Fruit fly (Drosophila melanogaster) whole organism, embryonic: ENCODE results near the gene Or7a.
A peak's percentile ranks its signal among the peaks of the same experiment; 100 is the strongest.

ENCODE experiments used
- CG10431 ChIP-seq: fragments of 200-800 bp; sonication (Bioruptor generic); optimal IDR thresholded peaks from 3 replicates; lab custom pipeline; 2018; ENCODE audit warnings: missing biosample characterization, mild to moderate bottlenecking, missing genetic modification characterization
- CG11085 ChIP-seq: fragments of 200-800 bp; sonication (Bioruptor generic); IDR thresholded peaks from 2 replicates; pipeline ENCODE4 v1.3.6; 2022; ENCODE audit warnings: missing biosample characterization, missing genetic modification characterization
- CG11504 ChIP-seq: fragments of 200-800 bp; sonication (Bioruptor generic); optimal IDR thresholded peaks from 3 replicates; lab custom pipeline; 2019; ENCODE audit warnings: missing biosample characterization, mild to moderate bottlenecking, missing genetic modification characterization, moderate library complexity
- CG12236 ChIP-seq: fragments of 200-800 bp; sonication (Bioruptor generic); optimal IDR thresholded peaks from 2 replicates; lab custom pipeline; 2016; ENCODE audit warnings: missing biosample characterization, missing genetic modification characterization
- CG13287 ChIP-seq: fragments of 200-800 bp; sonication (Bioruptor generic); IDR thresholded peaks from 2 replicates; pipeline ENCODE4 v1.3.6; 2022; ENCODE audit warnings: missing biosample characterization, missing genetic modification characterization; ENCODE audit not compliant: partially characterized antibody
- CG14014 ChIP-seq: fragments of 200-800 bp; sonication (Bioruptor generic); IDR thresholded peaks from 2 replicates; pipeline ENCODE4 v1.3.6; 2022; ENCODE audit warnings: missing biosample characterization, missing genetic modification characterization
- CG1602 ChIP-seq: fragments of 200-800 bp; sonication (Bioruptor generic); optimal IDR thresholded peaks from 3 replicates; lab custom pipeline; 2016; ENCODE audit warnings: missing biosample characterization, missing genetic modification characterization
- CG17328 ChIP-seq: fragments of 200-800 bp; sonication (Bioruptor generic); IDR thresholded peaks from 2 replicates; pipeline ENCODE4 v1.3.6; 2022; ENCODE audit warnings: missing biosample characterization, missing genetic modification characterization
- CG17385 ChIP-seq: fragments of 200-800 bp; sonication (Bioruptor generic); optimal IDR thresholded peaks from 3 replicates; lab custom pipeline; 2018; ENCODE audit warnings: missing biosample characterization, mild to moderate bottlenecking, missing genetic modification characterization
- CG17912 ChIP-seq: fragments of 200-800 bp; sonication (Bioruptor generic); optimal IDR thresholded peaks from 2 replicates; lab custom pipeline; 2018; ENCODE audit warnings: missing biosample characterization, mild to moderate bottlenecking, missing genetic modification characterization
- CG18599 ChIP-seq: fragments of 200-800 bp; sonication (Bioruptor generic); optimal IDR thresholded peaks from 3 replicates; lab custom pipeline; 2017; ENCODE audit warnings: missing biosample characterization, missing genetic modification characterization, mild to moderate bottlenecking, moderate library complexity, missing genetic modification reagents
- CG2116 ChIP-seq: fragments of 200-800 bp; sonication (Bioruptor generic); optimal IDR thresholded peaks from 3 replicates; lab custom pipeline; 2018; ENCODE audit warnings: missing biosample characterization, mild to moderate bottlenecking, missing genetic modification characterization
- CG2120 ChIP-seq: fragments of 200-800 bp; sonication (Bioruptor generic); optimal IDR thresholded peaks from 3 replicates; lab custom pipeline; 2016; ENCODE audit warnings: missing biosample characterization, missing genetic modification characterization
- CG2202 ChIP-seq: fragments of 200-800 bp; sonication (Bioruptor generic); optimal IDR thresholded peaks from 2 replicates; lab custom pipeline; 2018; ENCODE audit warnings: missing biosample characterization, mild to moderate bottlenecking, missing genetic modification characterization
- CG2875 ChIP-seq: fragments of 200-800 bp; sonication (Bioruptor generic); optimal IDR thresholded peaks from 2 replicates; lab custom pipeline; 2017; ENCODE audit warnings: missing biosample characterization, mild to moderate bottlenecking, missing genetic modification characterization, missing genetic modification reagents
- CG31224 ChIP-seq: fragments of 200-800 bp; sonication (Bioruptor generic); IDR thresholded peaks from 2 replicates; pipeline ENCODE4 v1.3.6; 2022; ENCODE audit warnings: missing biosample characterization, missing genetic modification characterization
- CG34224 ChIP-seq: fragments of 200-800 bp; sonication (Bioruptor generic); IDR thresholded peaks from 3 replicates; pipeline ENCODE4 v1.3.6; 2022; ENCODE audit warnings: missing biosample characterization, missing genetic modification characterization; ENCODE audit not compliant: partially characterized antibody
- CG3995 ChIP-seq: fragments of 200-800 bp; sonication (Bioruptor generic); optimal IDR thresholded peaks from 3 replicates; lab custom pipeline; 2016; ENCODE audit warnings: missing biosample characterization, missing genetic modification characterization
- CG43689 ChIP-seq: fragments of 200-800 bp; sonication (Bioruptor generic); IDR thresholded peaks from 2 replicates; pipeline ENCODE4 v1.3.6; 2022; ENCODE audit warnings: missing biosample characterization, missing genetic modification characterization
- CG6175 ChIP-seq: fragments of 200-800 bp; sonication (Bioruptor generic); IDR thresholded peaks from 3 replicates; pipeline ENCODE4 v1.3.6; 2022; ENCODE audit warnings: missing biosample characterization, missing genetic modification characterization
- CG8281 ChIP-seq: fragments of 200-800 bp; sonication (Bioruptor generic); optimal IDR thresholded peaks from 2 replicates; lab custom pipeline; 2018; ENCODE audit warnings: missing biosample characterization, mild to moderate bottlenecking, missing genetic modification characterization, moderate library complexity
- CG9932 ChIP-seq: fragments of 200-800 bp; sonication (Bioruptor generic); IDR thresholded peaks from 2 replicates; pipeline ENCODE4 v1.3.6; 2022; ENCODE audit warnings: missing biosample characterization, missing genetic modification characterization
- Camta ChIP-seq: fragments of 200-800 bp; sonication (Bioruptor generic); optimal IDR thresholded peaks from 2 replicates; lab custom pipeline; 2016; ENCODE audit warnings: missing biosample characterization, missing genetic modification characterization
- Dip3 ChIP-seq: fragments of 200-800 bp; sonication (Bioruptor generic); optimal IDR thresholded peaks from 3 replicates; lab custom pipeline; 2016; ENCODE audit warnings: missing biosample characterization, missing genetic modification characterization
- E2f2 ChIP-seq: fragments of 200-800 bp; sonication (Bioruptor generic); IDR thresholded peaks from 2 replicates; pipeline ENCODE4 v1.3.6; 2022; ENCODE audit warnings: missing biosample characterization, missing genetic modification characterization
- Hr51 ChIP-seq, 2 experiments: fragments of 200-800 bp; sonication (Bioruptor generic); optimal IDR thresholded peaks; 2 replicates in 1 of 2; 3 replicates in 1 of 2; lab custom pipeline; 2016 to 2018; ENCODE audit warnings: missing biosample characterization in 2 of 2, missing genetic modification characterization in 2 of 2, mild to moderate bottlenecking in 1 of 2, moderate library complexity in 1 of 2
- MTF-1 ChIP-seq: fragments of 200-800 bp; sonication (Bioruptor generic); optimal IDR thresholded peaks from 2 replicates; lab custom pipeline; 2018; ENCODE audit warnings: missing biosample characterization, mild to moderate bottlenecking, missing genetic modification characterization, borderline replicate concordance
- Nf-YA ChIP-seq: fragments of 200-800 bp; sonication (Bioruptor generic); IDR thresholded peaks from 2 replicates; pipeline ENCODE4 v1.3.6; 2022; ENCODE audit warnings: missing biosample characterization, missing genetic modification characterization
- Optix ChIP-seq: fragments of 200-800 bp; sonication (Bioruptor generic); IDR thresholded peaks from 3 replicates; pipeline ENCODE4 v1.3.6; 2022; ENCODE audit warnings: missing biosample characterization, missing genetic modification characterization
- Ssrp ChIP-seq: fragments of 200-800 bp; sonication (Bioruptor generic); optimal IDR thresholded peaks from 2 replicates; lab custom pipeline; 2018; ENCODE audit warnings: missing biosample characterization, mild to moderate bottlenecking, missing genetic modification characterization, moderate library complexity
- Stat92E ChIP-seq, 3 experiments: fragments of >200 bp in 2 of 3; fragments of 200-800 bp in 1 of 3; sonication (Bioruptor generic) in 1 of 3; optimal IDR thresholded peaks; 2 replicates each; lab custom pipeline; 2017 to 2019; ENCODE audit warnings: missing biosample characterization in 3 of 3, missing genetic modification characterization in 3 of 3, mild to moderate bottlenecking in 1 of 3, moderate library complexity in 1 of 3
- ap ChIP-seq: fragments of 200-800 bp; sonication (Bioruptor generic); IDR thresholded peaks from 2 replicates; pipeline ENCODE4 v1.3.6; 2022; ENCODE audit warnings: missing biosample characterization, missing genetic modification characterization
- ash1 ChIP-seq: fragments of 200-800 bp; sonication (Bioruptor generic); optimal IDR thresholded peaks from 2 replicates; lab custom pipeline; 2018; ENCODE audit warnings: missing biosample characterization, mild to moderate bottlenecking, missing genetic modification characterization
- ci ChIP-seq: fragments of 200-800 bp; sonication (Bioruptor generic); IDR thresholded peaks from 3 replicates; pipeline ENCODE4 v1.3.6; 2022; ENCODE audit warnings: missing biosample characterization, missing genetic modification characterization
- disco-r ChIP-seq: fragments of 200-800 bp; sonication (Bioruptor generic); optimal IDR thresholded peaks from 2 replicates; lab custom pipeline; 2016; ENCODE audit warnings: missing biosample characterization, missing genetic modification characterization
- esg ChIP-seq: fragments of 200-800 bp; sonication (Bioruptor generic); conservative IDR thresholded peaks from 2 replicates; pipeline ENCODE4 v1.3.6; 2022; ENCODE audit warnings: missing biosample characterization, missing genetic modification characterization
- exex ChIP-seq: fragments of 200-800 bp; sonication (Bioruptor generic); optimal IDR thresholded peaks from 4 replicates; lab custom pipeline; 2018; ENCODE audit warnings: missing biosample characterization, mild to moderate bottlenecking, missing genetic modification characterization, moderate library complexity
- gro ChIP-seq: fragments of 200-800 bp; sonication (Bioruptor generic); optimal IDR thresholded peaks from 2 replicates; lab custom pipeline; 2016; ENCODE audit warnings: missing biosample characterization, missing genetic modification characterization
- gsb ChIP-seq: fragments of 200-800 bp; sonication (Bioruptor generic); IDR thresholded peaks from 2 replicates; pipeline ENCODE4 v1.3.6; 2022; ENCODE audit warnings: missing biosample characterization, missing genetic modification characterization
- gsb-n ChIP-seq: fragments of 200-800 bp; sonication (Bioruptor generic); optimal IDR thresholded peaks from 3 replicates; lab custom pipeline; 2018; ENCODE audit warnings: missing biosample characterization, mild to moderate bottlenecking, missing genetic modification characterization
- h ChIP-seq: fragments of >200 bp; optimal IDR thresholded peaks from 2 replicates; lab custom pipeline; 2017
- insv ChIP-seq, 2 experiments: fragments of 200-800 bp; sonication (Bioruptor generic); optimal IDR thresholded peaks; 3 replicates each; lab custom pipeline; 2016 to 2018; ENCODE audit warnings: missing biosample characterization in 2 of 2, missing genetic modification characterization in 2 of 2
- jumu ChIP-seq: fragments of 200-800 bp; sonication (Bioruptor generic); optimal IDR thresholded peaks from 3 replicates; lab custom pipeline; 2016; ENCODE audit warnings: missing biosample characterization, missing genetic modification characterization
- kni ChIP-seq: fragments of 200-800 bp; sonication (Bioruptor generic); optimal IDR thresholded peaks from 3 replicates; lab custom pipeline; 2017; ENCODE audit warnings: mild to moderate bottlenecking, missing biosample characterization, missing genetic modification reagents, missing genetic modification characterization
- knrl ChIP-seq: fragments of 200-800 bp; sonication (Bioruptor generic); IDR thresholded peaks from 3 replicates; pipeline ENCODE4 v1.3.6; 2022; ENCODE audit warnings: missing biosample characterization, missing genetic modification characterization; ENCODE audit not compliant: partially characterized antibody
- tll ChIP-seq, 2 experiments: fragments of 200-800 bp in 1 of 2; fragments of >200 bp in 1 of 2; sonication (Bioruptor generic) in 1 of 2; optimal IDR thresholded peaks; 2 replicates each; lab custom pipeline; 2017 to 2019; ENCODE audit warnings: missing biosample characterization in 2 of 2, missing genetic modification characterization in 2 of 2, mild to moderate bottlenecking in 1 of 2, moderate library complexity in 1 of 2
- toy ChIP-seq: fragments of 200-800 bp; sonication (Bioruptor generic); IDR thresholded peaks from 2 replicates; pipeline ENCODE4 v1.3.6; 2022; ENCODE audit warnings: missing biosample characterization, missing genetic modification characterization
- tup ChIP-seq: fragments of 200-800 bp; sonication (Bioruptor generic); optimal IDR thresholded peaks from 2 replicates; lab custom pipeline; 2016; ENCODE audit warnings: missing biosample characterization, mild to moderate bottlenecking, missing genetic modification characterization, moderate library complexity
- usp ChIP-seq: fragments of >200 bp; optimal IDR thresholded peaks from 2 replicates; lab custom pipeline; 2017; ENCODE audit warnings: missing biosample characterization, missing genetic modification characterization
- zen ChIP-seq: fragments of 200-800 bp; sonication (Bioruptor generic); optimal IDR thresholded peaks from 3 replicates; lab custom pipeline; 2018; ENCODE audit warnings: missing biosample characterization, mild to moderate bottlenecking, missing genetic modification characterization, moderate library complexity

Gene Or7a

dm6 chrX:8196598-8197228 lies 31.2 kb upstream of the Or7a start (continued):
- TF ChIP-seq gsb (GFP tag; lab: Robert Waterston, UW) (0 out of 2 replicates have a peak, but pooled peaks have one; percentile 17), tup (no peak), Hr51 (GFP tag; optimal IDR thresholded peaks at IDR 0.05; lab: Kevin White, UChicago) (peak in 1 of 2 experiments; percentile 57), h (lab: Kevin White, UChicago) (no peak), insv (GFP tag; optimal IDR thresholded peaks at IDR 0.05; lab: Kevin White, UChicago) (no peak), Optix (peak; percentile 63; the same call in 2 of the 3 replicates), CG34224 (GFP tag; lab: Robert Waterston, UW) (no peak), tll (GFP tag; optimal IDR thresholded peaks at IDR 0.05; lab: Kevin White, UChicago) (no peak), jumu (no peak), CG14014 (GFP tag; lab: Robert Waterston, UW) (peak; percentile 57; the same call in 1 of the 2 replicates), disco-r (GFP tag; lab: Kevin White, UChicago) (no peak), gro (GFP tag; lab: Kevin White, UChicago) (no peak), CG3995 (GFP tag; lab: Kevin White, UChicago) (no peak), MTF-1 (no peak), CG31224 (GFP tag; lab: Robert Waterston, UW) (no peak), Dip3 (GFP tag; lab: Kevin White, UChicago) (no peak), Stat92E (GFP tag; optimal IDR thresholded peaks at IDR 0.05; lab: Kevin White, UChicago) (no peak), CG2875 (peak; percentile 24), CG13287 (GFP tag; lab: Robert Waterston, UW) (no peak), knrl (GFP tag; lab: Robert Waterston, UW) (no peak), CG6175 (GFP tag; lab: Robert Waterston, UW) (no peak), CG12236 (GFP tag; lab: Kevin White, UChicago) (no peak), CG43689 (GFP tag; lab: Robert Waterston, UW) (peak; percentile 53; the same call in 1 of the 2 replicates), ci (GFP tag; lab: Robert Waterston, UW) (peak; percentile 77), CG11085 (GFP tag; lab: Robert Waterston, UW) (no peak), CG8281 (tag; lab: Kevin White, UChicago) (no peak), usp (GFP tag; lab: Kevin White, UChicago) (no peak), CG17385 (peak; percentile 23), esg (peak; percentile 49), Nf-YA (GFP tag; lab: Robert Waterston, UW) (peak; percentile 53), CG17912 (GFP tag; lab: Kevin White, UChicago) (no peak), toy (no peak), Camta (GFP tag; lab: Kevin White, UChicago) (peak; percentile 12), CG1602 (peak; percentile 23), zen (tag; lab: Kevin White, UChicago) (no peak), CG17328 (peak; percentile 63), exex (tag; lab: Kevin White, UChicago) (no peak), Ssrp (tag; lab: Kevin White, UChicago) (peak; percentile 50), CG2202 (tag; lab: Kevin White, UChicago) (no peak), CG2120 (GFP tag; lab: Kevin White, UChicago) (no peak), E2f2 (GFP tag; lab: Robert Waterston, UW) (peak; percentile 39; the same call in 1 of the 2 replicates), gsb-n (tag; lab: Kevin White, UChicago) (no peak), ash1 (no peak), CG9932 (GFP tag; lab: Robert Waterston, UW) (no peak), ap (GFP tag; lab: Robert Waterston, UW) (no peak), CG18599 (GFP tag; lab: Kevin White, UChicago) (no peak), CG2116 (no peak), CG11504 (tag; lab: Kevin White, UChicago) (peak; percentile 65), CG10431 (GFP tag; lab: Kevin White, UChicago) (no peak), kni (GFP tag; lab: Kevin White, UChicago) (no peak)
